Fruit fly (Drosophila melanogaster) whole organism, wandering third instar larva: ENCODE results near the gene bys.

ENCODE experiments used
- Abd-B ChIP-seq: fragments of >200 bp; optimal IDR thresholded peaks from 2 replicates; lab custom pipeline; 2017; ENCODE audit warnings: missing biosample characterization, missing genetic modification characterization
- CG32264 ChIP-seq: fragments of 200-800 bp; sonication (Bioruptor generic); optimal IDR thresholded peaks from 2 replicates; lab custom pipeline; 2016; ENCODE audit warnings: missing biosample characterization, missing genetic modification characterization
- CG9705 ChIP-seq: fragments of 200-800 bp; sonication (Bioruptor generic); optimal IDR thresholded peaks from 2 replicates; lab custom pipeline; 2018; ENCODE audit warnings: missing biosample characterization, mild to moderate bottlenecking, missing genetic modification characterization
- CrebA ChIP-seq: fragments of 200-800 bp; sonication (Bioruptor generic); optimal IDR thresholded peaks from 2 replicates; lab custom pipeline; 2016; ENCODE audit warnings: missing biosample characterization, mild to moderate bottlenecking, missing genetic modification characterization, borderline replicate concordance
- Dfd ChIP-seq: fragments of >200 bp; optimal IDR thresholded peaks from 2 replicates; lab custom pipeline; 2017; ENCODE audit warnings: missing biosample characterization, missing genetic modification characterization
- Dif ChIP-seq: fragments of 200-275, 200-300 bp; sonication (Bioruptor generic); optimal IDR thresholded peaks from 2 replicates; lab custom pipeline; 2018; ENCODE audit warnings: missing biosample characterization, missing genetic modification characterization; ENCODE audit not compliant: partially characterized antibody
- GATAd ChIP-seq: sonication (Bioruptor generic); optimal IDR thresholded peaks from 2 replicates; lab custom pipeline; 2016; ENCODE audit warnings: missing biosample characterization, missing genetic modification characterization
- HLH106 ChIP-seq: fragments of 200-800 bp; optimal IDR thresholded peaks from 3 replicates; lab custom pipeline; 2019; ENCODE audit warnings: missing biosample characterization, mild to moderate bottlenecking, missing genetic modification characterization, moderate library complexity
- Hnf4 ChIP-seq: fragments of 200-800 bp; sonication (Bioruptor generic); optimal IDR thresholded peaks from 2 replicates; lab custom pipeline; 2016; ENCODE audit warnings: missing biosample characterization, mild to moderate bottlenecking, missing genetic modification characterization
- Hr78 ChIP-seq: fragments of >200 bp; optimal IDR thresholded peaks from 2 replicates; lab custom pipeline; 2017; ENCODE audit warnings: missing biosample characterization, missing genetic modification characterization
- Hr83 ChIP-seq: fragments of 200-300 bp; sonication (Bioruptor generic); optimal IDR thresholded peaks from 2 replicates; lab custom pipeline; 2016; ENCODE audit warnings: missing biosample characterization, mild to moderate bottlenecking, missing genetic modification characterization, moderate library complexity; ENCODE audit not compliant: poor library complexity, severe bottlenecking
- Jra ChIP-seq: sonication (Bioruptor generic); optimal IDR thresholded peaks from 2 replicates; lab custom pipeline; 2016; ENCODE audit warnings: missing biosample characterization, missing genetic modification characterization
- Mio ChIP-seq: sonication (Bioruptor generic); optimal IDR thresholded peaks from 2 replicates; lab custom pipeline; 2016; ENCODE audit warnings: missing biosample characterization, missing genetic modification characterization
- Myc ChIP-seq: fragments of >200 bp; optimal IDR thresholded peaks from 2 replicates; lab custom pipeline; 2017
- N ChIP-seq: fragments of >200 bp; optimal IDR thresholded peaks from 2 replicates; lab custom pipeline; 2018; ENCODE audit warnings: missing biosample characterization, missing external identifiers, missing genetic modification characterization
- OdsH ChIP-seq: fragments of 200-800 bp; sonication (Bioruptor generic); optimal IDR thresholded peaks from 2 replicates; lab custom pipeline; 2016; ENCODE audit warnings: missing biosample characterization, mild to moderate bottlenecking, missing genetic modification characterization
- Rel ChIP-seq, 2 experiments: fragments of 200-800 bp; sonication (Bioruptor generic) in 1 of 2; optimal IDR thresholded peaks; 2 replicates in 1 of 2; 3 replicates in 1 of 2; lab custom pipeline; 2016 to 2019; ENCODE audit warnings: mild to moderate bottlenecking in 2 of 2, missing biosample characterization in 2 of 2, missing genetic modification characterization in 2 of 2, moderate library complexity in 1 of 2
- Sp1 ChIP-seq: fragments of 200-800 bp; sonication (Bioruptor generic); optimal IDR thresholded peaks from 3 replicates; lab custom pipeline; 2019; ENCODE audit warnings: missing biosample characterization, mild to moderate bottlenecking, missing genetic modification characterization, moderate library complexity
- Vsx2 ChIP-seq: fragments of 200-300, 225-300 bp; sonication (Bioruptor generic); optimal IDR thresholded peaks from 2 replicates; lab custom pipeline; 2018; ENCODE audit warnings: missing biosample characterization, missing genetic modification characterization; ENCODE audit not compliant: partially characterized antibody
- br ChIP-seq: fragments of 200-800 bp; sonication (Bioruptor generic); optimal IDR thresholded peaks from 2 replicates; lab custom pipeline; 2016; ENCODE audit warnings: missing biosample characterization, missing genetic modification characterization
- brk ChIP-seq: fragments of 200-800 bp; sonication (Bioruptor generic); optimal IDR thresholded peaks from 2 replicates; lab custom pipeline; 2016; ENCODE audit warnings: missing biosample characterization, mild to moderate bottlenecking, missing genetic modification characterization
- dl ChIP-seq, 2 experiments: fragments of 175-275, 200-275 bp in 1 of 2; fragments of 200-275 bp in 1 of 2; sonication (Bioruptor generic); optimal IDR thresholded peaks; lab custom pipeline; 2018; ENCODE audit warnings: mild to moderate bottlenecking in 2 of 2, missing biosample characterization in 2 of 2, missing genetic modification characterization in 2 of 2, moderate library complexity in 2 of 2; ENCODE audit not compliant: partially characterized antibody in 2 of 2, insufficient read depth in 1 of 2
- dmrt93B ChIP-seq: fragments of 200-800 bp; sonication (Bioruptor generic); optimal IDR thresholded peaks from 2 replicates; lab custom pipeline; 2018; ENCODE audit warnings: missing biosample characterization, mild to moderate bottlenecking, missing genetic modification characterization
- dsf ChIP-seq: sonication (Bioruptor generic); optimal IDR thresholded peaks from 2 replicates; lab custom pipeline; 2016; ENCODE audit warnings: missing biosample characterization, missing genetic modification characterization, borderline replicate concordance
- ey ChIP-seq: fragments of 200-800 bp; sonication (Bioruptor generic); optimal IDR thresholded peaks from 2 replicates; lab custom pipeline; 2016; ENCODE audit warnings: missing biosample characterization, missing genetic modification characterization
- foxo ChIP-seq, 2 experiments: fragments of 200-800 bp; sonication (Bioruptor generic); optimal IDR thresholded peaks; 2 replicates in 1 of 2; 3 replicates in 1 of 2; lab custom pipeline; 2016 to 2017; ENCODE audit warnings: missing biosample characterization in 2 of 2, missing genetic modification characterization in 2 of 2
- fru ChIP-seq: fragments of 200-800 bp; sonication (Bioruptor generic); optimal IDR thresholded peaks from 3 replicates; lab custom pipeline; 2016; ENCODE audit warnings: missing biosample characterization, mild to moderate bottlenecking, missing genetic modification characterization
- h ChIP-seq: fragments of 200-800 bp; sonication (Bioruptor generic); optimal IDR thresholded peaks from 3 replicates; lab custom pipeline; 2016; ENCODE audit warnings: missing biosample characterization, mild to moderate bottlenecking, missing genetic modification characterization
- jim ChIP-seq: fragments of 175-275, 200-325 bp; sonication (Bioruptor generic); optimal IDR thresholded peaks from 2 replicates; lab custom pipeline; 2016; ENCODE audit warnings: missing biosample characterization, mild to moderate bottlenecking, missing genetic modification characterization
- lola ChIP-seq: fragments of >200 bp; optimal IDR thresholded peaks from 2 replicates; lab custom pipeline; 2017; ENCODE audit warnings: missing biosample characterization, missing genetic modification characterization
- pan ChIP-seq: fragments of >200 bp; optimal IDR thresholded peaks from 2 replicates; lab custom pipeline; 2017
- psq ChIP-seq: fragments of 200-800 bp; sonication (Bioruptor generic); optimal IDR thresholded peaks from 3 replicates; lab custom pipeline; 2017; ENCODE audit warnings: missing biosample characterization, mild to moderate bottlenecking, missing genetic modification characterization, moderate library complexity
- rgr ChIP-seq: fragments of 200-800 bp; sonication (Bioruptor generic); optimal IDR thresholded peaks from 3 replicates; lab custom pipeline; 2016; ENCODE audit warnings: missing biosample characterization, mild to moderate bottlenecking, missing genetic modification characterization
- sage ChIP-seq: fragments of 200-800 bp; sonication (Bioruptor generic); optimal IDR thresholded peaks from 2 replicates; lab custom pipeline; 2016; ENCODE audit warnings: missing biosample characterization, mild to moderate bottlenecking, missing genetic modification characterization
- sv ChIP-seq: fragments of 200-800 bp; sonication (Bioruptor generic); optimal IDR thresholded peaks from 3 replicates; lab custom pipeline; 2016; ENCODE audit warnings: missing biosample characterization, missing genetic modification characterization
- tai ChIP-seq: sonication (Bioruptor generic); optimal IDR thresholded peaks from 2 replicates; lab custom pipeline; 2016; ENCODE audit warnings: missing biosample characterization, missing genetic modification characterization
- usp ChIP-seq: fragments of >200 bp; optimal IDR thresholded peaks from 2 replicates; lab custom pipeline; 2017; ENCODE audit warnings: missing biosample characterization, missing genetic modification characterization
- woc ChIP-seq: sonication (Bioruptor generic); optimal IDR thresholded peaks from 2 replicates; lab custom pipeline; 2016; ENCODE audit warnings: missing biosample characterization, mild to moderate bottlenecking, missing genetic modification characterization

bys gene

dm6 chrX:7944151-7944713 lies 42.6 kb downstream of the bys start:
- TF ChIP-seq Rel (GFP tag; optimal IDR thresholded peaks at IDR 0.05; lab: Kevin White, UChicago) (no peak), Rel (tag; optimal IDR thresholded peaks at IDR 0.05; lab: Kevin White, UChicago) (peak; percentile 99), jim (GFP tag; lab: Kevin White, UChicago) (no peak)

- TF ChIP-seq usp, result no peak
- TF ChIP-seq Rel (GFP tag; optimal IDR thresholded peaks at IDR 0.05; lab: Kevin White, UChicago), result peak; percentile 50
- peak; percentile 8 for TF ChIP-seq Rel (tag; optimal IDR thresholded peaks at IDR 0.05; lab: Kevin White, UChicago)
- peak; percentile 46 for TF ChIP-seq woc
- no peak for TF ChIP-seq CrebA (GFP tag; lab: Kevin White, UChicago)
- no peak for TF ChIP-seq pan
- TF ChIP-seq Sp1 (GFP tag; lab: Kevin White, UChicago), result peak; percentile 54
- TF ChIP-seq Dfd (GFP tag; lab: Kevin White, UChicago), result no peak
- TF ChIP-seq Mio, result no peak
- no peak for TF ChIP-seq dsf (GFP tag; lab: Kevin White, UChicago)
- peak; percentile 71 for TF ChIP-seq fru (GFP tag; lab: Kevin White, UChicago)
- peak; percentile 77 for TF ChIP-seq rgr (GFP tag; lab: Kevin White, UChicago)
- TF ChIP-seq OdsH (GFP tag; lab: Kevin White, UChicago), result peak; percentile 61
- TF ChIP-seq Hr83 (GFP tag; lab: Kevin White, UChicago), result peak; percentile 45
- peak; percentile 85 for TF ChIP-seq Dif (GFP tag; lab: Kevin White, UChicago)
- no peak for TF ChIP-seq tai (GFP tag; lab: Kevin White, UChicago)
- TF ChIP-seq Hr78 (GFP tag; lab: Kevin White, UChicago), result no peak
- TF ChIP-seq dl (GFP tag; optimal IDR thresholded peaks at IDR 0.05; lab: Kevin White, UChicago; ENCODE audit: insufficient read depth in 1 of 2, partially characterized antibody in 2 of 2), result peak; percentile 74 to 86
- TF ChIP-seq sv (GFP tag; lab: Kevin White, UChicago), result no peak
- TF ChIP-seq CG32264, result peak; percentile 41
- TF ChIP-seq Myc (lab: Kevin White, UChicago), result no peak
- peak; percentile 69 for TF ChIP-seq HLH106 (tag; lab: Kevin White, UChicago)
- TF ChIP-seq foxo (GFP tag; optimal IDR thresholded peaks at IDR 0.05; lab: Kevin White, UChicago), result peak; percentile 24 to 65
- no peak for TF ChIP-seq N (GFP tag; lab: Kevin White, UChicago)
- TF ChIP-seq Jra (GFP tag; lab: Kevin White, UChicago), result peak; percentile 44
- TF ChIP-seq Vsx2 (GFP tag; lab: Kevin White, UChicago), result no peak
- no peak for TF ChIP-seq lola
- peak; percentile 79 for TF ChIP-seq ey
- no peak for TF ChIP-seq jim (GFP tag; lab: Kevin White, UChicago)
- peak; percentile 5 for TF ChIP-seq CG9705 (GFP tag; lab: Kevin White, UChicago)
- peak; percentile 44 for TF ChIP-seq psq (GFP tag; lab: Kevin White, UChicago)
- TF ChIP-seq Abd-B (GFP tag; lab: Kevin White, UChicago), result no peak
- TF ChIP-seq brk (GFP tag; lab: Kevin White, UChicago), result no peak
- TF ChIP-seq h (GFP tag; lab: Kevin White, UChicago), result peak; percentile 81
- peak; percentile 85 for TF ChIP-seq sage (GFP tag; lab: Kevin White, UChicago)
- TF ChIP-seq br (GFP tag; lab: Kevin White, UChicago), result peak; percentile 60
- TF ChIP-seq Hnf4, result peak; percentile 49
- TF ChIP-seq GATAd (GFP tag; lab: Kevin White, UChicago), result no peak
- TF ChIP-seq dmrt93B (GFP tag; lab: Kevin White, UChicago), result peak; percentile 46
Observed at dm6 chrX:7944772-7945722, 43.4 kb downstream of the bys start.
